Worm (Caenorhabditis elegans) whole organism, L4 larva: ENCODE results near the gene mdh-1.

ENCODE experiments used
- F10B5.3 ChIP-seq: sonication (generic microtip); optimal IDR thresholded peaks from 2 replicates; lab custom pipeline; 2016; ENCODE audit warnings: mild to moderate bottlenecking, missing genetic modification characterization, missing compliant biosample characterization
- F44E2.7 ChIP-seq: fragments of 200-800 bp; sonication (Bioruptor generic); IDR thresholded peaks from 2 replicates; pipeline ENCODE4 v2.1.2; 2022; ENCODE audit warnings: missing genetic modification characterization, missing compliant biosample characterization
- F49E8.2 ChIP-seq: sonication (generic microtip); optimal IDR thresholded peaks from 2 replicates; lab custom pipeline; 2016; ENCODE audit warnings: missing compliant biosample characterization, mild to moderate bottlenecking, missing genetic modification characterization, borderline replicate concordance
- R02D3.7 ChIP-seq: fragments of 150-350 bp; sonication (generic microtip); optimal IDR thresholded peaks from 3 replicates; lab custom pipeline; 2014; ENCODE audit warnings: missing biosample characterization, missing genetic modification characterization
- T26A8.4 ChIP-seq: fragments of 200-800 bp; sonication (Bioruptor generic); IDR thresholded peaks from 2 replicates; pipeline ENCODE4 v1.3.6; 2022; ENCODE audit warnings: missing genetic modification characterization, missing compliant biosample characterization
- Y5F2A.4 ChIP-seq: fragments of 200-800 bp; sonication (Bioruptor generic); optimal IDR thresholded peaks from 2 replicates; lab custom pipeline; 2018; ENCODE audit warnings: mild to moderate bottlenecking, missing genetic modification characterization, missing compliant biosample characterization
- Y75B8A.6 ChIP-seq: fragments of 200-800 bp; sonication (Bioruptor generic); IDR thresholded peaks from 2 replicates; pipeline ENCODE4 v1.3.6; 2022; ENCODE audit warnings: missing genetic modification reagents, missing genetic modification characterization, missing compliant biosample characterization
- aha-1 ChIP-seq: fragments of 150-350 bp; peaks from one replicate; lab custom pipeline; 2014; ENCODE audit warnings: missing biosample characterization, missing genetic modification characterization
- arid-1 ChIP-seq: fragments of 200-800 bp; sonication (Bioruptor generic); conservative IDR thresholded peaks from 2 replicates; pipeline ENCODE4 v1.3.6; 2022; ENCODE audit warnings: missing genetic modification reagents, missing genetic modification characterization, missing compliant biosample characterization
- ceh-20 ChIP-seq: fragments of 200-800 bp; sonication (Bioruptor generic); IDR thresholded peaks from 2 replicates; pipeline ENCODE4 v1.3.6; 2022; ENCODE audit warnings: missing genetic modification reagents, missing genetic modification characterization, missing compliant biosample characterization
- ceh-28 ChIP-seq: fragments of 150-350 bp; optimal IDR thresholded peaks from 2 replicates; lab custom pipeline; 2014; ENCODE audit warnings: missing biosample characterization, missing genetic modification reagents, missing genetic modification characterization
- ceh-32 ChIP-seq: sonication (generic microtip); optimal IDR thresholded peaks from 2 replicates; lab custom pipeline; 2016; ENCODE audit warnings: mild to moderate bottlenecking, missing genetic modification characterization, missing compliant biosample characterization; ENCODE audit not compliant: poor library complexity
- ces-1 ChIP-seq: fragments of 150-350 bp; sonication (generic microtip); optimal IDR thresholded peaks from 4 replicates; lab custom pipeline; 2014; ENCODE audit warnings: missing biosample characterization, missing genetic modification reagents, missing genetic modification characterization
- daf-12 ChIP-seq: fragments of 150-350 bp; optimal IDR thresholded peaks from 2 replicates; lab custom pipeline; 2014; ENCODE audit warnings: missing biosample characterization, missing genetic modification reagents, missing genetic modification characterization
- daf-16 ChIP-seq, 3 experiments: sonication (generic microtip); optimal IDR thresholded peaks; 2 replicates each; lab custom pipeline; 2016 to 2017; ENCODE audit warnings: missing genetic modification characterization in 3 of 3, missing genetic modification reagents in 3 of 3, mild to moderate bottlenecking in 2 of 3, missing compliant biosample characterization in 2 of 3, missing biosample characterization in 1 of 3, moderate library complexity in 1 of 3
- daf-19 ChIP-seq: fragments of 200-800 bp; sonication (Bioruptor generic); conservative IDR thresholded peaks from 2 replicates; pipeline ENCODE4 v1.3.6; 2022; ENCODE audit warnings: missing genetic modification characterization, missing compliant biosample characterization
- dmd-9 ChIP-seq: fragments of 200-800 bp; sonication (Bioruptor generic); IDR thresholded peaks from 2 replicates; pipeline ENCODE4 v1.3.6; 2022; ENCODE audit warnings: missing genetic modification reagents, missing genetic modification characterization, missing compliant biosample characterization
- duxl-1 ChIP-seq: sonication (generic microtip); optimal IDR thresholded peaks from 2 replicates; lab custom pipeline; 2016; ENCODE audit warnings: mild to moderate bottlenecking, missing genetic modification characterization, moderate library complexity, missing compliant biosample characterization; ENCODE audit not compliant: poor library complexity
- dve-1 ChIP-seq: sonication (generic microtip); optimal IDR thresholded peaks from 2 replicates; lab custom pipeline; 2017; ENCODE audit warnings: antibody characterized with exemption, mild to moderate bottlenecking, missing genetic modification characterization, missing compliant biosample characterization; ENCODE audit not compliant: insufficient read depth
- fkh-10 ChIP-seq: fragments of 150-350 bp; optimal IDR thresholded peaks from 2 replicates; lab custom pipeline; 2014; ENCODE audit warnings: missing biosample characterization, missing genetic modification reagents, missing genetic modification characterization
- gei-8 ChIP-seq: fragments of 200-800 bp; sonication (Bioruptor generic); optimal IDR thresholded peaks from 2 replicates; lab custom pipeline; 2018; ENCODE audit warnings: mild to moderate bottlenecking, missing genetic modification characterization, missing compliant biosample characterization
- hmg-1.1 ChIP-seq: fragments of 200-800 bp; sonication (Bioruptor generic); IDR thresholded peaks from 2 replicates; pipeline ENCODE4 v1.3.6; 2022; ENCODE audit warnings: missing genetic modification reagents, missing genetic modification characterization, missing compliant biosample characterization
- jun-1 ChIP-seq: fragments of 150-350 bp; optimal IDR thresholded peaks from 2 replicates; lab custom pipeline; 2014; ENCODE audit warnings: missing biosample characterization, missing genetic modification reagents, missing genetic modification characterization
- lim-7 ChIP-seq: fragments of 200-800 bp; sonication (Bioruptor generic); IDR thresholded peaks from 2 replicates; pipeline ENCODE4 v1.3.6; 2022; ENCODE audit warnings: missing genetic modification characterization, missing compliant biosample characterization
- lin-1 ChIP-seq: fragments of 200-800 bp; sonication (Bioruptor generic); IDR thresholded peaks from 2 replicates; pipeline ENCODE4 v1.3.6; 2022; ENCODE audit warnings: missing genetic modification reagents, missing genetic modification characterization, missing compliant biosample characterization
- lin-29 ChIP-seq: fragments of 200-800 bp; sonication (Bioruptor generic); IDR thresholded peaks from 2 replicates; pipeline ENCODE4 v1.3.6; 2022; ENCODE audit warnings: missing genetic modification reagents, missing genetic modification characterization, missing compliant biosample characterization
- lsy-2 ChIP-seq, 2 experiments: fragments of 150-350 bp in 1 of 2; sonication (generic microtip) in 1 of 2; optimal IDR thresholded peaks; 2 replicates each; lab custom pipeline; 2014 to 2017; ENCODE audit warnings: missing biosample characterization in 2 of 2, missing genetic modification characterization in 2 of 2
- madf-5 ChIP-seq, 2 experiments: fragments of 200-800 bp; sonication (Bioruptor generic); IDR thresholded peaks; 2 replicates each; pipeline ENCODE4 v1.3.6; 2022; ENCODE audit warnings: missing compliant biosample characterization in 2 of 2, missing genetic modification characterization in 2 of 2
- mdt-29 ChIP-seq: fragments of 200-800 bp; sonication (Bioruptor generic); IDR thresholded peaks from 2 replicates; pipeline ENCODE4 v1.3.6; 2022; ENCODE audit warnings: missing genetic modification reagents, missing genetic modification characterization, missing compliant biosample characterization
- mes-2 ChIP-seq: sonication (generic microtip); optimal IDR thresholded peaks from 2 replicates; lab custom pipeline; 2016; ENCODE audit warnings: missing genotype, mild to moderate bottlenecking, missing genetic modification characterization, missing compliant biosample characterization; ENCODE audit not compliant: poor library complexity, severe bottlenecking
- mxl-2 ChIP-seq: fragments of 200-800 bp; sonication (Bioruptor generic); conservative IDR thresholded peaks from 2 replicates; pipeline ENCODE4 v1.3.6; 2022; ENCODE audit warnings: missing genetic modification reagents, missing genetic modification characterization, missing compliant biosample characterization
- mxl-3 ChIP-seq: fragments of 200-800 bp; sonication (Bioruptor generic); optimal IDR thresholded peaks from 2 replicates; lab custom pipeline; 2018; ENCODE audit warnings: mild to moderate bottlenecking, missing genetic modification characterization, missing compliant biosample characterization
- nhr-11 ChIP-seq: fragments of 150-350 bp; optimal IDR thresholded peaks from 2 replicates; lab custom pipeline; 2014; ENCODE audit warnings: missing biosample characterization, missing genetic modification characterization
- nhr-111 ChIP-seq: fragments of 200-800 bp; sonication (Bioruptor generic); optimal IDR thresholded peaks from 2 replicates; lab custom pipeline; 2018; ENCODE audit warnings: mild to moderate bottlenecking, missing genetic modification characterization, missing compliant biosample characterization
- nhr-25 ChIP-seq: sonication (generic microtip); optimal IDR thresholded peaks from 2 replicates; lab custom pipeline; 2017; ENCODE audit warnings: missing genetic modification characterization, mild to moderate bottlenecking, missing compliant biosample characterization, antibody characterized with exemption, moderate library complexity, borderline replicate concordance; ENCODE audit not compliant: insufficient read depth
- nhr-28 ChIP-seq: fragments of 150-350 bp; optimal IDR thresholded peaks from 2 replicates; lab custom pipeline; 2014; ENCODE audit warnings: missing biosample characterization, missing genetic modification characterization
- nhr-41 ChIP-seq: fragments of 200-800 bp; sonication (Bioruptor generic); IDR thresholded peaks from 2 replicates; pipeline ENCODE4 v1.3.6; 2022; ENCODE audit warnings: missing genetic modification reagents, missing genetic modification characterization, missing compliant biosample characterization
- nhr-42 ChIP-seq: fragments of 200-800 bp; sonication (Bioruptor generic); IDR thresholded peaks from 2 replicates; pipeline ENCODE4 v1.3.6; 2022; ENCODE audit warnings: missing genetic modification characterization, missing compliant biosample characterization
- nhr-77 ChIP-seq: fragments of 150-350 bp; optimal IDR thresholded peaks from 2 replicates; lab custom pipeline; 2014; ENCODE audit warnings: missing biosample characterization, missing genetic modification characterization
- pha-4 ChIP-seq, 2 experiments: fragments of 150-350 bp in 1 of 2; fragments of 200-800 bp in 1 of 2; sonication (Bioruptor generic) in 1 of 2; IDR thresholded peaks in 1 of 2; optimal IDR thresholded peaks in 1 of 2; 2 replicates each; pipeline versions ENCODE4 v1.3.6 to Lab custom; 2014 to 2022; ENCODE audit warnings: missing genetic modification characterization in 2 of 2, missing genetic modification reagents in 2 of 2, missing biosample characterization in 1 of 2, missing compliant biosample characterization in 1 of 2
- php-3 ChIP-seq: fragments of 200-800 bp; sonication (Bioruptor generic); IDR thresholded peaks from 2 replicates; pipeline ENCODE4 v1.3.6; 2022; ENCODE audit warnings: missing genetic modification reagents, missing genetic modification characterization, missing compliant biosample characterization
- saeg-2 ChIP-seq: fragments of 200-800 bp; sonication (Bioruptor generic); IDR thresholded peaks from 2 replicates; pipeline ENCODE4 v1.3.6; 2022; ENCODE audit warnings: missing genetic modification reagents, missing genetic modification characterization, missing compliant biosample characterization
- set-16 ChIP-seq: fragments of 200-800 bp; sonication (Bioruptor generic); IDR thresholded peaks from 2 replicates; pipeline ENCODE4 v1.3.6; 2022; ENCODE audit warnings: missing genetic modification reagents, missing genetic modification characterization, missing compliant biosample characterization
- spr-1 ChIP-seq: sonication (generic microtip); optimal IDR thresholded peaks from 2 replicates; lab custom pipeline; 2016; ENCODE audit warnings: mild to moderate bottlenecking, missing genetic modification characterization, missing compliant biosample characterization
- zfp-2 ChIP-seq: sonication (generic microtip); optimal IDR thresholded peaks from 2 replicates; lab custom pipeline; 2016; ENCODE audit warnings: mild to moderate bottlenecking, missing genetic modification characterization, missing compliant biosample characterization
- zfp-3 ChIP-seq: fragments of 200-800 bp; sonication (Bioruptor generic); conservative IDR thresholded peaks from 2 replicates; pipeline ENCODE4 v1.3.6; 2022; ENCODE audit warnings: missing genetic modification reagents, missing genetic modification characterization, missing compliant biosample characterization
- zip-11 ChIP-seq: fragments of 200-800 bp; sonication (Bioruptor generic); IDR thresholded peaks from 2 replicates; pipeline ENCODE4 v1.3.6; 2022; ENCODE audit warnings: missing genetic modification characterization, missing compliant biosample characterization
- zip-2 ChIP-seq: fragments of 150-350 bp; optimal IDR thresholded peaks from 2 replicates; lab custom pipeline; 2014; ENCODE audit warnings: missing biosample characterization, missing genetic modification characterization
- ztf-7 ChIP-seq: fragments of 150-350 bp; optimal IDR thresholded peaks from 2 replicates; lab custom pipeline; 2014; ENCODE audit warnings: missing biosample characterization, missing genetic modification characterization

mdh-1 gene

ce11 chrV:6559585-6559984 lies 43.3 kb upstream of the mdh-1 start (continued):
- TF ChIP-seq nhr-77 (tag; lab: Kevin White, UChicago) (no peak), spr-1 (peak; percentile 53), aha-1 (no peak), zip-2 (tag; lab: Kevin White, UChicago) (no peak), ztf-7 (tag; lab: Kevin White, UChicago) (no peak), F44E2.7 (GFP tag; lab: Robert Waterston, UW) (peak; percentile 88; the same call in 1 of the 2 replicates), mxl-3 (GFP tag; lab: Kevin White, UChicago) (no peak), mxl-2 (GFP tag; lab: Robert Waterston, UW) (0 out of 2 replicates have a peak, but pooled peaks have one; percentile 42), daf-12 (no peak), ces-1 (no peak), pha-4 (GFP tag; IDR thresholded peaks at IDR 0.05; lab: Robert Waterston, UW) (peak; percentile 83; the same call in 1 of the 2 replicates), pha-4 (tag; optimal IDR thresholded peaks at IDR 0.05; lab: Kevin White, UChicago) (no peak), Y5F2A.4 (GFP tag; lab: Kevin White, UChicago) (peak; percentile 53), daf-19 (GFP tag; lab: Robert Waterston, UW) (no peak), F10B5.3 (tag; lab: Kevin White, UChicago) (no peak), madf-5 (GFP tag; IDR thresholded peaks at IDR 0.05; lab: Robert Waterston, UW) (0 out of 4 replicates have a peak, but pooled peaks of 1 of the 2 experiments have one; percentile 52), gei-8 (GFP tag; lab: Kevin White, UChicago) (peak; percentile 64), Y75B8A.6 (GFP tag; lab: Robert Waterston, UW) (no peak), zfp-3 (GFP tag; lab: Robert Waterston, UW) (0 out of 2 replicates have a peak, but pooled peaks have one; percentile 65), php-3 (GFP tag; lab: Robert Waterston, UW) (peak; percentile 74), nhr-41 (GFP tag; lab: Robert Waterston, UW) (0 out of 2 replicates have a peak, but pooled peaks have one; percentile 57), nhr-25 (tag; lab: Kevin White, UChicago) (no peak), fkh-10 (GFP tag; lab: Kevin White, UChicago) (no peak), lsy-2 (tag; optimal IDR thresholded peaks at IDR 0.05; lab: Kevin White, UChicago) (no peak), dve-1 (tag; lab: Kevin White, UChicago) (no peak), daf-16 (GFP tag; optimal IDR thresholded peaks at IDR 0.05; lab: Kevin White, UChicago) (peak in 1 of 2 experiments; percentile 76), daf-16 (tag; optimal IDR thresholded peaks at IDR 0.05; lab: Kevin White, UChicago) (peak; percentile 68), saeg-2 (GFP tag; lab: Robert Waterston, UW) (peak; percentile 10; the same call in 1 of the 2 replicates), F49E8.2 (no peak), ceh-20 (GFP tag; lab: Robert Waterston, UW) (0 out of 2 replicates have a peak, but pooled peaks have one; percentile 57), lin-29 (GFP tag; lab: Robert Waterston, UW) (no peak), arid-1 (GFP tag; lab: Robert Waterston, UW) (peak; percentile 78), nhr-42 (GFP tag; lab: Robert Waterston, UW) (no peak), mdt-29 (GFP tag; lab: Robert Waterston, UW) (no peak), nhr-111 (GFP tag; lab: Kevin White, UChicago) (no peak), dmd-9 (GFP tag; lab: Robert Waterston, UW) (peak; percentile 67; the same call in 1 of the 2 replicates), duxl-1 (tag; lab: Kevin White, UChicago) (no peak), ceh-32 (no peak), hmg-1.1 (GFP tag; lab: Robert Waterston, UW) (no peak), nhr-11 (tag; lab: Kevin White, UChicago) (no peak), mes-2 (tag; lab: Kevin White, UChicago) (no peak), lin-1 (GFP tag; lab: Robert Waterston, UW) (no peak), lim-7 (peak; percentile 96), T26A8.4 (GFP tag; lab: Robert Waterston, UW) (no peak), nhr-28 (tag; lab: Kevin White, UChicago) (peak; percentile 24), ceh-28 (tag; lab: Kevin White, UChicago) (no peak), jun-1 (tag; lab: Kevin White, UChicago) (no peak), zip-11 (GFP tag; lab: Robert Waterston, UW) (no peak), set-16 (GFP tag; lab: Robert Waterston, UW) (no peak), zfp-2 (peak; percentile 30), R02D3.7 (tag; lab: Kevin White, UChicago) (no peak)
